Worm (Caenorhabditis elegans) whole organism, young adult: ENCODE data around the gene F40F8.3.

Experiments used
- C06A6.2 ChIP-seq: fragments of 200-800 bp; sonication (Bioruptor generic); conservative IDR thresholded peaks from 2 replicates; pipeline ENCODE4 v1.3.6; 2022; ENCODE audit warnings: missing genetic modification characterization, missing compliant biosample characterization
- F57A8.1 ChIP-seq: fragments of 200-800 bp; sonication (Bioruptor generic); optimal IDR thresholded peaks from 2 replicates; lab custom pipeline; 2018; ENCODE audit warnings: mild to moderate bottlenecking, missing genetic modification characterization, moderate library complexity, missing compliant biosample characterization
- Y56A3A.18 ChIP-seq: fragments of 200-800 bp; sonication (Bioruptor generic); IDR thresholded peaks from 2 replicates; pipeline ENCODE4 v1.3.6; 2022; ENCODE audit warnings: missing genetic modification reagents, missing genetic modification characterization, missing compliant biosample characterization
- cebp-1 ChIP-seq, 2 experiments: fragments of 200-800 bp in 1 of 2; sonication (Bioruptor generic) in 1 of 2; sonication (generic microtip) in 1 of 2; IDR thresholded peaks in 1 of 2; optimal IDR thresholded peaks in 1 of 2; 2 replicates each; pipeline versions ENCODE4 v1.3.6 to Lab custom; 2017 to 2022; ENCODE audit warnings: missing compliant biosample characterization in 2 of 2, missing genetic modification characterization in 2 of 2, mild to moderate bottlenecking in 1 of 2, missing genetic modification reagents in 1 of 2, moderate library complexity in 1 of 2
- ceh-79 ChIP-seq: sonication (generic microtip); optimal IDR thresholded peaks from 2 replicates; lab custom pipeline; 2017; ENCODE audit warnings: mild to moderate bottlenecking, missing genetic modification characterization, missing compliant biosample characterization
- dox-1 ChIP-seq: fragments of 200-800 bp; sonication (Bioruptor generic); IDR thresholded peaks from 2 replicates; pipeline ENCODE4 v1.3.6; 2022; ENCODE audit warnings: missing genetic modification reagents, missing genetic modification characterization, missing compliant biosample characterization
- egl-18 ChIP-seq: fragments of 200-800 bp; sonication (Bioruptor generic); IDR thresholded peaks from 2 replicates; pipeline ENCODE4 v1.3.6; 2022; ENCODE audit warnings: missing genetic modification reagents, missing genetic modification characterization, missing compliant biosample characterization
- let-607 ChIP-seq, 2 experiments: fragments of 200-800 bp in 1 of 2; sonication (Bioruptor generic) in 1 of 2; sonication (generic microtip) in 1 of 2; optimal IDR thresholded peaks; 2 replicates each; lab custom pipeline; 2016 to 2018; ENCODE audit warnings: mild to moderate bottlenecking in 2 of 2, missing compliant biosample characterization in 2 of 2, missing genetic modification characterization in 2 of 2, moderate library complexity in 2 of 2, missing genotype in 1 of 2
- lir-1 ChIP-seq: fragments of 200-800 bp; sonication (Bioruptor generic); conservative IDR thresholded peaks from 2 replicates; pipeline ENCODE4 v1.3.6; 2022; ENCODE audit warnings: missing genetic modification reagents, missing genetic modification characterization, missing compliant biosample characterization
- lsy-27 ChIP-seq: sonication (generic microtip); optimal IDR thresholded peaks from 2 replicates; lab custom pipeline; 2017; ENCODE audit warnings: missing genetic modification characterization, mild to moderate bottlenecking, missing compliant biosample characterization, antibody characterized with exemption, missing genotype, borderline replicate concordance; ENCODE audit not compliant: insufficient read depth
- madf-3 ChIP-seq: fragments of 200-800 bp; sonication (Bioruptor generic); IDR thresholded peaks from 2 replicates; pipeline ENCODE4 v1.3.6; 2022; ENCODE audit warnings: missing genetic modification reagents, missing genetic modification characterization, missing compliant biosample characterization
- nhr-27 ChIP-seq: fragments of 200-800 bp; sonication (Bioruptor generic); optimal IDR thresholded peaks from 2 replicates; lab custom pipeline; 2018; ENCODE audit warnings: mild to moderate bottlenecking, missing genetic modification characterization, moderate library complexity, missing compliant biosample characterization
- snpc-1.1 ChIP-seq: sonication (generic microtip); optimal IDR thresholded peaks from 2 replicates; lab custom pipeline; 2017; ENCODE audit warnings: missing genetic modification characterization, mild to moderate bottlenecking, missing compliant biosample characterization, antibody characterized with exemption, moderate library complexity, missing genotype, missing genetic modification reagents; ENCODE audit not compliant: insufficient read depth

The F40F8.3 gene

DNA sequence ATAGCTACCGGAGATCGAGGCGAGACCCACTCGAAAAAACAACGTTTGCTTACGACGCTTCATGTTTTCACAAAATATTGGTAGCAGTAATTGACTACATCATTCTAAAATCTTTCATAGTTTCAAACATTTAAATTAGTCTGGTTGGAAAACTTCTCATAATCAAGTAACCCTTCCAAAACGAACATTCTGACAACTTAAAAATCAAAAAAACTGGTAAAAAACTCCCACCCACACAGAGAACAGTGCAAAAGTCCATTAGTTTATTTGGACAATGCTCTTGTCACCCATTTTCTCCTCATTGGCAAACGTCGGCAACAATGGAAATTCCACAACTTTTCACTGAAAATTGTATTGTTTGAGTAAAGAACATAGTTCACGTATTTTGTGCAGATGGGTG lies 48.3 kb downstream of the F40F8.3 start, which contains the start of gene F37H8.6:
Gene F37H8.6, minus strand, starts transcription at position 101 of the 400 bp plus-strand sequence.
- no peak for TF ChIP-seq dox-1 (GFP tag; lab: Robert Waterston, UW)
- TF ChIP-seq madf-3 (GFP tag; lab: Robert Waterston, UW): no peak
- TF ChIP-seq cebp-1 (GFP tag; IDR thresholded peaks at IDR 0.05; lab: Robert Waterston, UW): no peak
- TF ChIP-seq cebp-1 (tag; optimal IDR thresholded peaks at IDR 0.05; lab: Kevin White, UChicago): no peak
- no peak for TF ChIP-seq lir-1
- no peak for TF ChIP-seq F57A8.1 (GFP tag; lab: Kevin White, UChicago)
- no peak for TF ChIP-seq Y56A3A.18 (GFP tag; lab: Robert Waterston, UW)
- no peak for TF ChIP-seq snpc-1.1 (tag; lab: Kevin White, UChicago)

DNA sequence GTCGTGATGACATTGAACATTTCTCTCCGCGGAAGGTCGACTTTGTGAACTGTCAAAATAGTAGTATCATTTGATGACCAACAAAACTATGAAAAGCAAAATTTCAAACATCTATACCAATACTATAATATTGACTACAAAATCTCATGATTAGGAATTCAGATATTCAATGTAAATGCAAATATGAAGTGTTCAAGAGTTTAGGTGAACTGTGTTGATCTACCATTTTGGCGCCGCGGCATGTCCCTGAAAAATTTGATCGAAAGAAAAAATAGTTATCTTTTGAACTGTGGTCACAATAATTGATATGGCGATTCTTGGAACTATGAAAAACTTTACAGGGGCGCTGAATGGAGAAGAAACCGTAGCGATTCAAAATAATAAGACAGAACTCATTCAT lies 49.6 kb downstream of the F40F8.3 start:
- TF ChIP-seq ceh-79 (tag; lab: Kevin White, UChicago): no peak
- no peak for TF ChIP-seq nhr-27 (tag; lab: Kevin White, UChicago)
- no peak for TF ChIP-seq let-607 (tag; optimal IDR thresholded peaks at IDR 0.05; lab: Kevin White, UChicago)
- TF ChIP-seq lsy-27: no peak
- TF ChIP-seq egl-18 (GFP tag; lab: Robert Waterston, UW): no peak
- TF ChIP-seq C06A6.2: no peak
